Worm (Caenorhabditis elegans) whole organism, young adult: ENCODE results near the gene Y43F8C.13.

Source experiments
- B0035.1 ChIP-seq: sonication (generic microtip); optimal IDR thresholded peaks from 2 replicates; lab custom pipeline; 2016; ENCODE audit warnings: missing genetic modification characterization, mild to moderate bottlenecking, missing compliant biosample characterization, missing genotype, missing genetic modification reagents
- B0261.1 ChIP-seq: sonication (generic microtip); optimal IDR thresholded peaks from 2 replicates; lab custom pipeline; 2016; ENCODE audit warnings: mild to moderate bottlenecking, missing genetic modification characterization, moderate library complexity, missing compliant biosample characterization
- C17E4.6 ChIP-seq: fragments of 200-800 bp; sonication (Bioruptor generic); IDR thresholded peaks from 2 replicates; pipeline ENCODE4 v1.3.6; 2022; ENCODE audit warnings: missing genetic modification reagents, missing genetic modification characterization, missing compliant biosample characterization
- F22D6.2 ChIP-seq: sonication (generic microtip); optimal IDR thresholded peaks from 2 replicates; lab custom pipeline; 2016; ENCODE audit warnings: mild to moderate bottlenecking, missing genetic modification characterization, missing compliant biosample characterization
- F37B4.10 ChIP-seq: fragments of 200-800 bp; sonication (Bioruptor generic); IDR thresholded peaks from 2 replicates; pipeline ENCODE4 v1.3.6; 2022; ENCODE audit warnings: missing genetic modification characterization, missing compliant biosample characterization
- F49E8.2 ChIP-seq: sonication (generic microtip); optimal IDR thresholded peaks from 3 replicates; lab custom pipeline; 2017; ENCODE audit warnings: missing genetic modification characterization, mild to moderate bottlenecking, missing compliant biosample characterization, antibody characterized with exemption, moderate library complexity; ENCODE audit not compliant: insufficient read depth
- T26A5.8 ChIP-seq: sonication (generic microtip); optimal IDR thresholded peaks from 2 replicates; lab custom pipeline; 2016; ENCODE audit warnings: missing genetic modification characterization, missing compliant biosample characterization
- ZK185.1 ChIP-seq: sonication (generic microtip); optimal IDR thresholded peaks from 2 replicates; lab custom pipeline; 2016; ENCODE audit warnings: mild to moderate bottlenecking, missing genetic modification characterization, missing compliant biosample characterization; ENCODE audit not compliant: poor library complexity, severe bottlenecking
- atf-7 ChIP-seq: sonication (generic microtip); optimal IDR thresholded peaks from 2 replicates; lab custom pipeline; 2017; ENCODE audit warnings: mild to moderate bottlenecking, missing genetic modification characterization, missing compliant biosample characterization
- attf-5 ChIP-seq: fragments of 200-800 bp; sonication (Bioruptor generic); optimal IDR thresholded peaks from 2 replicates; lab custom pipeline; 2018; ENCODE audit warnings: mild to moderate bottlenecking, missing genetic modification characterization, missing compliant biosample characterization
- ceh-100 ChIP-seq: fragments of 200-800 bp; sonication (Bioruptor generic); IDR thresholded peaks from 2 replicates; pipeline ENCODE4 v1.3.6; 2022; ENCODE audit warnings: missing genetic modification reagents, missing genetic modification characterization, missing compliant biosample characterization
- ceh-27 ChIP-seq: fragments of 200-800 bp; sonication (Bioruptor generic); optimal IDR thresholded peaks from 2 replicates; lab custom pipeline; 2018; ENCODE audit warnings: mild to moderate bottlenecking, missing genetic modification characterization, moderate library complexity, missing compliant biosample characterization
- ceh-40 ChIP-seq: fragments of 200-800 bp; sonication (Bioruptor generic); IDR thresholded peaks from 2 replicates; pipeline ENCODE4 v1.3.6; 2022; ENCODE audit warnings: missing genetic modification characterization, missing compliant biosample characterization
- ceh-91 ChIP-seq: fragments of 200-800 bp; sonication (Bioruptor generic); IDR thresholded peaks from 2 replicates; pipeline ENCODE4 v1.3.6; 2022; ENCODE audit warnings: missing genetic modification reagents, missing genetic modification characterization, missing compliant biosample characterization
- die-1 ChIP-seq: sonication (generic microtip); optimal IDR thresholded peaks from 2 replicates; lab custom pipeline; 2016; ENCODE audit warnings: missing genotype, mild to moderate bottlenecking, missing genetic modification characterization, missing compliant biosample characterization
- efl-1 ChIP-seq: fragments of 150-350 bp; optimal IDR thresholded peaks from 2 replicates; lab custom pipeline; 2014; ENCODE audit warnings: missing biosample characterization, missing genetic modification reagents, missing genetic modification characterization
- egrh-3 ChIP-seq: fragments of 200-800 bp; sonication (Bioruptor generic); IDR thresholded peaks from 2 replicates; pipeline ENCODE4 v1.3.6; 2022; ENCODE audit warnings: missing genetic modification reagents, missing genetic modification characterization, missing compliant biosample characterization
- fkh-3 ChIP-seq: sonication (generic microtip); optimal IDR thresholded peaks from 2 replicates; lab custom pipeline; 2016; ENCODE audit warnings: mild to moderate bottlenecking, missing genetic modification characterization, missing compliant biosample characterization
- gei-17 ChIP-seq: fragments of 200-800 bp; sonication (Bioruptor generic); optimal IDR thresholded peaks from 2 replicates; lab custom pipeline; 2018; ENCODE audit warnings: mild to moderate bottlenecking, missing genetic modification characterization, missing compliant biosample characterization
- hmg-1.2 ChIP-seq: fragments of 200-800 bp; sonication (Bioruptor generic); IDR thresholded peaks from 2 replicates; pipeline ENCODE4 v1.3.6; 2022; ENCODE audit warnings: missing genetic modification reagents, missing genetic modification characterization, missing compliant biosample characterization
- let-526 ChIP-seq: fragments of 200-800 bp; sonication (Bioruptor generic); IDR thresholded peaks from 2 replicates; pipeline ENCODE4 v1.3.6; 2022; ENCODE audit warnings: missing genetic modification reagents, missing genetic modification characterization, missing compliant biosample characterization
- let-607 ChIP-seq, 2 experiments: fragments of 200-800 bp in 1 of 2; sonication (Bioruptor generic) in 1 of 2; sonication (generic microtip) in 1 of 2; optimal IDR thresholded peaks; 2 replicates each; lab custom pipeline; 2016 to 2018; ENCODE audit warnings: mild to moderate bottlenecking in 2 of 2, missing compliant biosample characterization in 2 of 2, missing genetic modification characterization in 2 of 2, moderate library complexity in 2 of 2, missing genotype in 1 of 2
- lin-26 ChIP-seq: fragments of 200-800 bp; sonication (Bioruptor generic); IDR thresholded peaks from 2 replicates; pipeline ENCODE4 v1.3.6; 2022; ENCODE audit warnings: missing genetic modification reagents, missing genetic modification characterization, missing compliant biosample characterization
- lsl-1 ChIP-seq: fragments of 200-800 bp; sonication (Bioruptor generic); optimal IDR thresholded peaks from 2 replicates; lab custom pipeline; 2018; ENCODE audit warnings: mild to moderate bottlenecking, missing genetic modification characterization, moderate library complexity, missing compliant biosample characterization
- lsy-27 ChIP-seq: sonication (generic microtip); optimal IDR thresholded peaks from 2 replicates; lab custom pipeline; 2017; ENCODE audit warnings: missing genetic modification characterization, mild to moderate bottlenecking, missing compliant biosample characterization, antibody characterized with exemption, missing genotype, borderline replicate concordance; ENCODE audit not compliant: insufficient read depth
- madf-6 ChIP-seq: fragments of 200-800 bp; sonication (Bioruptor generic); IDR thresholded peaks from 2 replicates; pipeline ENCODE4 v1.3.6; 2022; ENCODE audit warnings: missing genetic modification reagents, missing genetic modification characterization, missing compliant biosample characterization
- madf-8 ChIP-seq: fragments of 200-800 bp; sonication (Bioruptor generic); conservative IDR thresholded peaks from 2 replicates; pipeline ENCODE4 v1.3.6; 2022; ENCODE audit warnings: missing genetic modification reagents, missing genetic modification characterization, missing compliant biosample characterization
- mcd-1 ChIP-seq: fragments of 200-800 bp; sonication (Bioruptor generic); IDR thresholded peaks from 2 replicates; pipeline ENCODE4 v1.3.6; 2022; ENCODE audit warnings: missing genetic modification reagents, missing genetic modification characterization, missing compliant biosample characterization
- mxl-1 ChIP-seq: sonication (generic microtip); optimal IDR thresholded peaks from 2 replicates; lab custom pipeline; 2016; ENCODE audit warnings: missing genetic modification characterization, missing compliant biosample characterization
- nfya-2 ChIP-seq: fragments of 200-800 bp; sonication (Bioruptor generic); IDR thresholded peaks from 2 replicates; pipeline ENCODE4 v1.3.6; 2022; ENCODE audit warnings: missing genetic modification reagents, missing genetic modification characterization, missing compliant biosample characterization
- pha-4 ChIP-seq: fragments of 150-350 bp; sonication (generic microtip); optimal IDR thresholded peaks from 2 replicates; lab custom pipeline; 2014; ENCODE audit warnings: missing biosample characterization, missing genetic modification reagents, missing genetic modification characterization
- rpc-1 ChIP-seq, 2 experiments: fragments of 150-350 bp in 1 of 2; sonication (generic microtip) in 1 of 2; optimal IDR thresholded peaks; 2 replicates each; lab custom pipeline; 2014 to 2018; ENCODE audit warnings: missing biosample characterization in 1 of 2, missing genetic modification characterization in 1 of 2, missing genetic modification reagents in 1 of 2, missing genotype in 1 of 2
- sea-2 ChIP-seq: fragments of 200-800 bp; sonication (Bioruptor generic); IDR thresholded peaks from 2 replicates; pipeline ENCODE4 v1.3.6; 2022; ENCODE audit warnings: missing genetic modification characterization, missing compliant biosample characterization
- snpc-1.1 ChIP-seq: sonication (generic microtip); optimal IDR thresholded peaks from 2 replicates; lab custom pipeline; 2017; ENCODE audit warnings: missing genetic modification characterization, mild to moderate bottlenecking, missing compliant biosample characterization, antibody characterized with exemption, moderate library complexity, missing genotype, missing genetic modification reagents; ENCODE audit not compliant: insufficient read depth
- snpc-3.4 ChIP-seq: sonication (generic microtip); optimal IDR thresholded peaks from 2 replicates; lab custom pipeline; 2017; ENCODE audit warnings: missing genetic modification characterization, mild to moderate bottlenecking, missing compliant biosample characterization, antibody characterized with exemption, moderate library complexity, missing genotype, missing genetic modification reagents
- tbp1 ChIP-seq: fragments of 200-800 bp; sonication (Bioruptor generic); optimal IDR thresholded peaks from 2 replicates; lab custom pipeline; 2018; ENCODE audit warnings: mild to moderate bottlenecking, missing genetic modification characterization, missing compliant biosample characterization
- unc-130 ChIP-seq: sonication (generic microtip); optimal IDR thresholded peaks from 2 replicates; lab custom pipeline; 2016; ENCODE audit warnings: missing genetic modification reagents, missing genetic modification characterization, missing compliant biosample characterization

Y43F8C.13 gene

DNA sequence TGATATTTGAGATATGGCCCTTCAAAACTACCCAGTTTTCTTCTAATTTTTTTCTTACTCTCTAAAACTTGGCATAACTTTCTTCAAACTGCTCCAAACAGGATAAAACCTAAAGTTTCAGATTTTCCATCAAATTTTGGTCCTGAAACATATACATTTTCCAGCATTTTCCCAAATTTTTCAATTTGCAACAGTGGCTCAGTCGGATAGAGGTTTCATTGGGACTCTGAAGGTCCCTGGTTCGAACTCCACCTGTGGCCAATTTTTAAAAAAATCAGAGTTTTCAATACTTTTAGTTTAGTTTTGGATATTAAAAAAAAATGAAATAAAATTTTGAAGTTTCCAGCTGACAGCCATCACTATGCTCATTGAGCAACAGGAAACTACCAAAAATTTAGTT is 29.5 kb downstream of the Y43F8C.13 start:
- peak; percentile 29 for TF ChIP-seq rpc-1 (optimal IDR thresholded peaks at IDR 0.05; lab: Kevin White, UChicago)
- TF ChIP-seq rpc-1 (tag; optimal IDR thresholded peaks at IDR 0.05; lab: Kevin White, UChicago): peak; percentile 66
- TF ChIP-seq F22D6.2 (tag; lab: Kevin White, UChicago): no peak
- TF ChIP-seq B0261.1 (tag; lab: Kevin White, UChicago): peak; percentile 35
- TF ChIP-seq hmg-1.2 (GFP tag; lab: Robert Waterston, UW): no peak
- TF ChIP-seq snpc-1.1 (tag; lab: Kevin White, UChicago): no peak
- no peak for TF ChIP-seq pha-4 (tag; lab: Kevin White, UChicago)
- peak; percentile 74 for TF ChIP-seq tbp1 (GFP tag; lab: Kevin White, UChicago)
- no peak for TF ChIP-seq lin-26
- TF ChIP-seq ceh-40 (GFP tag; lab: Robert Waterston, UW): no peak
- TF ChIP-seq, all 124 proteins: peak for 3

DNA sequence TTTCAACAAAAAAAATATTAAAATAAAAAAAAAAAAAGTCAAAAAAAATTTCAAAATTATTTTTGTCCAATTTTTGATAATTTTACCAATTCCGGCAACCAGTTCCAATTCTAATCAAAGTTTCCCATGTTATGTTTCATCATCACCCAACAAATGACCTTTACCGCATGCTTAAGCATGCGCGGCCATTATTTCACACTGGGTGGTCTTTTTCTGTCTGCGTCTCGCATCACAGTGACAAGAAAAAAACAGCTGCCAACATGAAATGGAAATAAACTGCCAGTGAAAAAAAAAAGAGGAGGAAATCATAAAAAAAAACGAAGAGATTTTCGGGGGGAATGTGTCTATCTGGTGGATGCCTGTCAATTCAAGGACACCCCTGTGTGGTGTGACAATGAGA is 30.9 kb downstream of the Y43F8C.13 start:
- TF ChIP-seq hmg-1.2 (GFP tag; lab: Robert Waterston, UW): peak; percentile 26; the same call in 1 of the 2 replicates
- no peak for TF ChIP-seq rpc-1 (optimal IDR thresholded peaks at IDR 0.05; lab: Kevin White, UChicago)
- no peak for TF ChIP-seq rpc-1 (tag; optimal IDR thresholded peaks at IDR 0.05; lab: Kevin White, UChicago)

DNA sequence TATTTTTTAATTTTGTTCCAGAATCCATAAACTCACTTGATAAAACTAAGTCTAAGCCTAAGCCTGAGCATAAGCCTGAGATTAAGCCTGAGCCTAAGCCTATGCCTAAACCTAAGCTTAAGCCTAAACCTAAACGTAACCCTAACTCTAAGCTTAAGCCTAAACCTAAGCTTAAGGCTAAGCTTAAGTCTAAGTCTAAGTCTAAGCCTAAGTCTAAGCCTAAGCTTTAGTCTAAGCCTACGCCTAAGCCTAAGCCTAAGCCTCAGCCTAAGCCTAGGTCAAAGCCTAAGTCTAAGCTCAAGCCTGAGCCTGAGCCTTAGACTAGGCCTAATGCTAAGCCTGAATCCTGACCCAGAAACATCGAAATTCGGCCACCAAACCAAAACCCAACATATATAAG is 32.6 kb downstream of the Y43F8C.13 start:
- TF ChIP-seq atf-7 (tag; lab: Kevin White, UChicago) (no peak), B0035.1 (tag; lab: Kevin White, UChicago) (no peak), lsy-27 (tag; lab: Kevin White, UChicago) (no peak), F37B4.10 (GFP tag; lab: Robert Waterston, UW) (no peak), snpc-3.4 (tag; lab: Kevin White, UChicago) (no peak), sea-2 (GFP tag; lab: Robert Waterston, UW) (no peak), T26A5.8 (tag; lab: Kevin White, UChicago) (no peak), lin-26 (no peak)
- TF ChIP-seq, all 124 proteins: peak for 0

DNA sequence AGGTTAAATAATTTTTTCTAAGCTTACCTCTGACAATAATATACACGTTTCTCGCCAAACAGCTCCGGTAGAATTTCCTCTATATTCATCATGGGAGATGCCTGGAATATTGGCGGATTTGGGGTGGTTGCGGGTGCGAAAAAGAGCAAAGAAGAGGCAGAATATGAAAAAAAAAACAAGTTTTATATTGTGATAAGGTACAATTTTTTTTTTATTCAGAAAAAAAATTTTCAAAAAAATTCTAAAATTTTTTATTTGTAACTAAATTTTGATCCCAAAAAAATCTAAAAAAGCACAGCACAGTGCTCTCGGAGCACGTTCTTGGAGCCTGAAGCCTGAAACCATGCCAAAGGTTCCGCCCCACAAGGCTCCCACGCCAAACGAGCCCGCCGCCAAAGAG is 42.0 kb downstream of the Y43F8C.13 start, which contains the start of gene dmd-3:
Gene dmd-3, minus strand, starts transcription at position 101 of the 400 bp plus-strand sequence.
- TF ChIP-seq rpc-1 (optimal IDR thresholded peaks at IDR 0.05; lab: Kevin White, UChicago) (no peak), rpc-1 (tag; optimal IDR thresholded peaks at IDR 0.05; lab: Kevin White, UChicago) (peak; percentile 3), ceh-27 (GFP tag; lab: Kevin White, UChicago) (no peak)

DNA sequence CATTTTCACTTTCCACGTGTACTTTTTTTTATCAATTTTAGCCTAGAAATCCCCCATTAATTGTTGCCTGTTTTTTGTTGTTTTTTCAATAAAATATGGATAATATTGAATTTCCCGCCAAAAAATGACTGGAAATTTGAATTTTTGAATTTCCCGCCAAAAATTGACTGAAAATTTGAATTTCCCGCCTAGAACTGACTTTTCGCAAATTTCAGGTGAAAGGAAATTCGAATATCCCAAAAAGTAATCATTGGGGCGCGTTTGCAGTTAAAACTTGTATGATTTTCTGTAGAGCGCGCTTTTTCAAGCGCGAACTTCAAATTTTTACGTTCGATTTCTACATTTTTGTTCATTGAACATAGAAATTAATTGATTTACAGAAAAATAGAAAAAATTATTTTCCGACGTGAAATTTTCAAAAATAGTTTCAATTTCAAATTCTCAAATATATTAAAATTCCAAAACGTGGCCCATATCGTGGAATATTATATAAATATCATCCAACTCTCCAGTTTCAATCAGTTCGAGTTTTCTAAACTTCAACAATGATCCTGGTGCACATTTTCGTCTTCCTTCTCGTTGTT is 51.5 kb downstream of the Y43F8C.13 start, which contains the start of gene Y43F8C.9:
Gene Y43F8C.9, plus strand, starts transcription at position 534 of the 584 bp plus-strand sequence.
- TF ChIP-seq ceh-100 (no peak), madf-8 (GFP tag; lab: Robert Waterston, UW) (peak; percentile 46), ceh-40 (GFP tag; lab: Robert Waterston, UW) (no peak), T26A5.8 (tag; lab: Kevin White, UChicago) (no peak), die-1 (tag; lab: Kevin White, UChicago) (no peak), gei-17 (GFP tag; lab: Kevin White, UChicago) (no peak), egrh-3 (no peak), attf-5 (GFP tag; lab: Kevin White, UChicago) (no peak), C17E4.6 (no peak), atf-7 (tag; lab: Kevin White, UChicago) (no peak), fkh-3 (tag; lab: Kevin White, UChicago) (no peak), ZK185.1 (tag; lab: Kevin White, UChicago) (no peak), let-526 (GFP tag; lab: Robert Waterston, UW) (no peak), efl-1 (GFP tag; lab: Kevin White, UChicago) (peak; percentile 69), let-607 (tag; optimal IDR thresholded peaks at IDR 0.05; lab: Kevin White, UChicago) (no peak), unc-130 (GFP tag; lab: Kevin White, UChicago) (no peak), madf-6 (peak; percentile 57; the same call in 1 of the 2 replicates), F49E8.2 (tag; lab: Kevin White, UChicago) (peak; percentile 29), mcd-1 (GFP tag; lab: Robert Waterston, UW) (no peak), mxl-1 (tag; lab: Kevin White, UChicago) (no peak), ceh-91 (GFP tag; lab: Robert Waterston, UW) (0 out of 2 replicates have a peak, but pooled peaks have one; percentile 20), rpc-1 (optimal IDR thresholded peaks at IDR 0.05; lab: Kevin White, UChicago) (no peak), rpc-1 (tag; optimal IDR thresholded peaks at IDR 0.05; lab: Kevin White, UChicago) (no peak), nfya-2 (GFP tag; lab: Robert Waterston, UW) (no peak), lsl-1 (GFP tag; lab: Kevin White, UChicago) (peak; percentile 22), snpc-1.1 (tag; lab: Kevin White, UChicago) (no peak)
